Worm (Caenorhabditis elegans) whole organism, L3 larva: ENCODE measurements around the gene dhs-23.

Experiments
- R02D3.7 ChIP-seq: fragments of 150-350 bp; optimal IDR thresholded peaks from 2 replicates; lab custom pipeline; 2014; ENCODE audit warnings: missing biosample characterization, missing genetic modification characterization
- ceh-16 ChIP-seq: sonication (generic microtip); optimal IDR thresholded peaks from 2 replicates; lab custom pipeline; 2017; ENCODE audit warnings: missing biosample characterization, missing genetic modification characterization
- ceh-28 ChIP-seq: fragments of 150-350 bp; optimal IDR thresholded peaks from 2 replicates; lab custom pipeline; 2014; ENCODE audit warnings: missing biosample characterization, missing genetic modification reagents, missing genetic modification characterization
- elt-1 ChIP-seq: fragments of 150-350 bp; optimal IDR thresholded peaks from 2 replicates; lab custom pipeline; 2014; ENCODE audit warnings: missing biosample characterization, missing genetic modification characterization
- lin-39 ChIP-seq: fragments of 150-350 bp; optimal IDR thresholded peaks from 2 replicates; lab custom pipeline; 2018; ENCODE audit warnings: missing biosample characterization, missing genetic modification reagents, missing genetic modification characterization
- mdl-1 ChIP-seq: fragments of 150-350 bp; optimal IDR thresholded peaks from 2 replicates; lab custom pipeline; 2014; ENCODE audit warnings: missing biosample characterization, missing genetic modification characterization
- nhr-11 ChIP-seq: fragments of 150-350 bp; optimal IDR thresholded peaks from 2 replicates; lab custom pipeline; 2014; ENCODE audit warnings: missing biosample characterization, missing genetic modification characterization
- nhr-12 ChIP-seq: fragments of 150-350 bp; optimal IDR thresholded peaks from 2 replicates; lab custom pipeline; 2014; ENCODE audit warnings: missing biosample characterization, missing genetic modification characterization
- nhr-237 ChIP-seq: fragments of 150-350 bp; optimal IDR thresholded peaks from 2 replicates; lab custom pipeline; 2014; ENCODE audit warnings: missing biosample characterization, missing genetic modification characterization
- snpc-4 ChIP-seq: fragments of 150-350 bp; optimal IDR thresholded peaks from 2 replicates; lab custom pipeline; 2014; ENCODE audit warnings: missing biosample characterization, missing genetic modification characterization
- unc-39 ChIP-seq: sonication (generic microtip); optimal IDR thresholded peaks from 4 replicates; lab custom pipeline; 2017; ENCODE audit warnings: missing biosample characterization, missing genetic modification characterization
- zag-1 ChIP-seq: fragments of 150-350 bp; optimal IDR thresholded peaks from 2 replicates; lab custom pipeline; 2014; ENCODE audit warnings: missing biosample characterization, missing genetic modification characterization
- ztf-11 ChIP-seq: fragments of 150-350 bp; optimal IDR thresholded peaks from 2 replicates; lab custom pipeline; 2014; ENCODE audit warnings: missing biosample characterization, missing genetic modification characterization
- ztf-4 ChIP-seq: fragments of 150-350 bp; optimal IDR thresholded peaks from 2 replicates; lab custom pipeline; 2014; ENCODE audit warnings: missing biosample characterization, missing genetic modification characterization

DNA sequence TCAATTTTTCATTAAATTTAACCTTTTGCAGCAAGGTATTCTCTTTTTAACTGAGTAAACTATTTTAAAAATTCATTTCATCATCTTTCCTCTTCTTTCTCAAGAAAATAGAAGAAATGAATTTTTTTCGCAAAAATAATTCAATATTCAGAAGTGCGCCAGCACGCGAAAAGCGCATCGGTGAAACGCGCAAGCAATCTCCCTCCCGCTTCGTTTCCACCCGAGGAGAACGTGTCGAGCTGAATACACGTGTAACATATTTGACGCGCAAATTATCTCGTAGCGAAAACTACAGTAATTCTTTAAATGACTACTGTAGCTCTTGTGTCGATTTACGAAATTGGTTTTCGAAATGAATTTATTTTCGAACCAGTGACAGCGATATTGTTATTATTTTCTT lies 11.0 kb downstream of the dhs-23 start:
- TF ChIP-seq snpc-4 (tag; lab: Kevin White, UChicago) = no peak
- TF ChIP-seq nhr-237 (tag; lab: Kevin White, UChicago) = no peak
- no peak for TF ChIP-seq ztf-4 (tag; lab: Kevin White, UChicago)
- TF ChIP-seq ceh-28 (tag; lab: Kevin White, UChicago) = no peak
- TF ChIP-seq zag-1 (tag; lab: Kevin White, UChicago) = no peak
- TF ChIP-seq nhr-12 (tag; lab: Kevin White, UChicago) = no peak
- no peak for TF ChIP-seq unc-39 (tag; lab: Kevin White, UChicago)
- TF ChIP-seq mdl-1 (tag; lab: Kevin White, UChicago) = no peak
- no peak for TF ChIP-seq lin-39 (tag; lab: Kevin White, UChicago)
- no peak for TF ChIP-seq elt-1 (tag; lab: Kevin White, UChicago)
- TF ChIP-seq nhr-11 (tag; lab: Kevin White, UChicago) = no peak
- TF ChIP-seq R02D3.7 (tag; lab: Kevin White, UChicago) = no peak
- no peak for TF ChIP-seq ceh-16
- no peak for TF ChIP-seq ztf-11 (tag; lab: Kevin White, UChicago)
